Worm (Caenorhabditis elegans) whole organism, young adult: ENCODE measurements around the gene snr-5.

ENCODE experiments used
- B0019.2 ChIP-seq: fragments of 200-800 bp; sonication (Bioruptor generic); conservative IDR thresholded peaks from 2 replicates; pipeline ENCODE4 v1.3.6; 2022; ENCODE audit warnings: missing genetic modification reagents, missing genetic modification characterization, missing compliant biosample characterization
- B0035.1 ChIP-seq: sonication (generic microtip); optimal IDR thresholded peaks from 2 replicates; lab custom pipeline; 2016; ENCODE audit warnings: missing genetic modification characterization, mild to moderate bottlenecking, missing compliant biosample characterization, missing genotype, missing genetic modification reagents
- C17E4.6 ChIP-seq: fragments of 200-800 bp; sonication (Bioruptor generic); IDR thresholded peaks from 2 replicates; pipeline ENCODE4 v1.3.6; 2022; ENCODE audit warnings: missing genetic modification reagents, missing genetic modification characterization, missing compliant biosample characterization
- F33H1.4 ChIP-seq: fragments of 200-800 bp; sonication (Bioruptor generic); IDR thresholded peaks from 2 replicates; pipeline ENCODE4 v1.3.6; 2022; ENCODE audit warnings: missing genetic modification reagents, missing genetic modification characterization, missing compliant biosample characterization
- F55B11.4 ChIP-seq: sonication (generic microtip); optimal IDR thresholded peaks from 2 replicates; lab custom pipeline; 2016; ENCODE audit warnings: missing compliant biosample characterization, missing genetic modification characterization, borderline replicate concordance; ENCODE audit not compliant: insufficient read depth
- F57A8.1 ChIP-seq: fragments of 200-800 bp; sonication (Bioruptor generic); optimal IDR thresholded peaks from 2 replicates; lab custom pipeline; 2018; ENCODE audit warnings: mild to moderate bottlenecking, missing genetic modification characterization, moderate library complexity, missing compliant biosample characterization
- K11D2.4 ChIP-seq: fragments of 200-800 bp; sonication (Bioruptor generic); IDR thresholded peaks from 2 replicates; pipeline ENCODE4 v1.3.6; 2022; ENCODE audit warnings: missing genetic modification reagents, missing genetic modification characterization, missing compliant biosample characterization
- K12H6.12 ChIP-seq: fragments of 200-800 bp; sonication (Bioruptor generic); optimal IDR thresholded peaks from 2 replicates; lab custom pipeline; 2018; ENCODE audit warnings: mild to moderate bottlenecking, missing genetic modification characterization, missing compliant biosample characterization
- T26A5.8 ChIP-seq: sonication (generic microtip); optimal IDR thresholded peaks from 2 replicates; lab custom pipeline; 2016; ENCODE audit warnings: missing genetic modification characterization, missing compliant biosample characterization
- Y56A3A.18 ChIP-seq: fragments of 200-800 bp; sonication (Bioruptor generic); IDR thresholded peaks from 2 replicates; pipeline ENCODE4 v1.3.6; 2022; ENCODE audit warnings: missing genetic modification reagents, missing genetic modification characterization, missing compliant biosample characterization
- ZK185.1 ChIP-seq: sonication (generic microtip); optimal IDR thresholded peaks from 2 replicates; lab custom pipeline; 2016; ENCODE audit warnings: mild to moderate bottlenecking, missing genetic modification characterization, missing compliant biosample characterization; ENCODE audit not compliant: poor library complexity, severe bottlenecking
- aptf-3 ChIP-seq: fragments of 200-800 bp; sonication (Bioruptor generic); IDR thresholded peaks from 2 replicates; pipeline ENCODE4 v1.3.6; 2022; ENCODE audit warnings: missing genetic modification characterization, missing compliant biosample characterization
- atf-7 ChIP-seq: sonication (generic microtip); optimal IDR thresholded peaks from 2 replicates; lab custom pipeline; 2017; ENCODE audit warnings: mild to moderate bottlenecking, missing genetic modification characterization, missing compliant biosample characterization
- athp-1 ChIP-seq: sonication (generic microtip); optimal IDR thresholded peaks from 2 replicates; lab custom pipeline; 2017; ENCODE audit warnings: mild to moderate bottlenecking, missing genetic modification characterization, missing compliant biosample characterization
- ccch-3 ChIP-seq: fragments of 200-800 bp; sonication (Bioruptor generic); optimal IDR thresholded peaks from 2 replicates; lab custom pipeline; 2018; ENCODE audit warnings: mild to moderate bottlenecking, missing genetic modification characterization, missing compliant biosample characterization
- ceh-27 ChIP-seq: fragments of 200-800 bp; sonication (Bioruptor generic); optimal IDR thresholded peaks from 2 replicates; lab custom pipeline; 2018; ENCODE audit warnings: mild to moderate bottlenecking, missing genetic modification characterization, moderate library complexity, missing compliant biosample characterization
- ceh-40 ChIP-seq: fragments of 200-800 bp; sonication (Bioruptor generic); IDR thresholded peaks from 2 replicates; pipeline ENCODE4 v1.3.6; 2022; ENCODE audit warnings: missing genetic modification characterization, missing compliant biosample characterization
- dox-1 ChIP-seq: fragments of 200-800 bp; sonication (Bioruptor generic); IDR thresholded peaks from 2 replicates; pipeline ENCODE4 v1.3.6; 2022; ENCODE audit warnings: missing genetic modification reagents, missing genetic modification characterization, missing compliant biosample characterization
- egl-18 ChIP-seq: fragments of 200-800 bp; sonication (Bioruptor generic); IDR thresholded peaks from 2 replicates; pipeline ENCODE4 v1.3.6; 2022; ENCODE audit warnings: missing genetic modification reagents, missing genetic modification characterization, missing compliant biosample characterization
- ets-4 ChIP-seq: fragments of 200-800 bp; sonication (Bioruptor generic); optimal IDR thresholded peaks from 2 replicates; lab custom pipeline; 2018; ENCODE audit warnings: mild to moderate bottlenecking, missing genetic modification characterization, missing compliant biosample characterization
- him-1 ChIP-seq: sonication (generic microtip); optimal IDR thresholded peaks from 2 replicates; lab custom pipeline; 2016; ENCODE audit warnings: missing genotype, missing genetic modification reagents, missing genetic modification characterization, missing compliant biosample characterization
- hlh-26 ChIP-seq: fragments of 200-800 bp; sonication (Bioruptor generic); conservative IDR thresholded peaks from 2 replicates; pipeline ENCODE4 v1.3.6; 2022; ENCODE audit warnings: missing genetic modification reagents, missing genetic modification characterization, missing compliant biosample characterization
- hmg-1.2 ChIP-seq: fragments of 200-800 bp; sonication (Bioruptor generic); IDR thresholded peaks from 2 replicates; pipeline ENCODE4 v1.3.6; 2022; ENCODE audit warnings: missing genetic modification reagents, missing genetic modification characterization, missing compliant biosample characterization
- hsf-1 ChIP-seq: fragments of 200-800 bp; sonication (Bioruptor generic); IDR thresholded peaks from 2 replicates; pipeline ENCODE4 v1.3.6; 2022; ENCODE audit warnings: missing genetic modification reagents, missing genetic modification characterization, missing compliant biosample characterization
- lin-40 ChIP-seq: sonication (generic microtip); optimal IDR thresholded peaks from 2 replicates; lab custom pipeline; 2016; ENCODE audit warnings: missing genetic modification characterization, mild to moderate bottlenecking, missing compliant biosample characterization, missing genotype, missing genetic modification reagents
- lin-54 ChIP-seq: fragments of 200-800 bp; sonication (Bioruptor generic); optimal IDR thresholded peaks from 2 replicates; lab custom pipeline; 2018; ENCODE audit warnings: mild to moderate bottlenecking, missing genetic modification characterization, missing compliant biosample characterization
- lsl-1 ChIP-seq: fragments of 200-800 bp; sonication (Bioruptor generic); optimal IDR thresholded peaks from 2 replicates; lab custom pipeline; 2018; ENCODE audit warnings: mild to moderate bottlenecking, missing genetic modification characterization, moderate library complexity, missing compliant biosample characterization
- madf-3 ChIP-seq: fragments of 200-800 bp; sonication (Bioruptor generic); IDR thresholded peaks from 2 replicates; pipeline ENCODE4 v1.3.6; 2022; ENCODE audit warnings: missing genetic modification reagents, missing genetic modification characterization, missing compliant biosample characterization
- mel-28 ChIP-seq: sonication (generic microtip); optimal IDR thresholded peaks from 2 replicates; lab custom pipeline; 2016; ENCODE audit warnings: borderline replicate concordance, mild to moderate bottlenecking, missing genetic modification characterization, missing compliant biosample characterization
- mes-4 ChIP-seq: sonication (generic microtip); optimal IDR thresholded peaks from 2 replicates; lab custom pipeline; 2016; ENCODE audit warnings: missing genotype, missing genetic modification characterization, missing compliant biosample characterization
- mxl-1 ChIP-seq: sonication (generic microtip); optimal IDR thresholded peaks from 2 replicates; lab custom pipeline; 2016; ENCODE audit warnings: missing genetic modification characterization, missing compliant biosample characterization
- nfya-2 ChIP-seq: fragments of 200-800 bp; sonication (Bioruptor generic); IDR thresholded peaks from 2 replicates; pipeline ENCODE4 v1.3.6; 2022; ENCODE audit warnings: missing genetic modification reagents, missing genetic modification characterization, missing compliant biosample characterization
- nhr-120 ChIP-seq: fragments of 200-800 bp; sonication (Bioruptor generic); IDR thresholded peaks from 2 replicates; pipeline ENCODE4 v1.3.6; 2022; ENCODE audit warnings: missing genetic modification characterization, missing compliant biosample characterization
- repo-1 ChIP-seq: sonication (generic microtip); optimal IDR thresholded peaks from 2 replicates; lab custom pipeline; 2017; ENCODE audit warnings: mild to moderate bottlenecking, missing genetic modification characterization, missing compliant biosample characterization
- sea-2 ChIP-seq: fragments of 200-800 bp; sonication (Bioruptor generic); IDR thresholded peaks from 2 replicates; pipeline ENCODE4 v1.3.6; 2022; ENCODE audit warnings: missing genetic modification characterization, missing compliant biosample characterization
- somi-1 ChIP-seq: fragments of 200-800 bp; sonication (Bioruptor generic); optimal IDR thresholded peaks from 2 replicates; lab custom pipeline; 2018; ENCODE audit warnings: mild to moderate bottlenecking, missing genetic modification characterization, missing compliant biosample characterization
- sptf-2 ChIP-seq: fragments of 200-800 bp; sonication (Bioruptor generic); optimal IDR thresholded peaks from 2 replicates; lab custom pipeline; 2018; ENCODE audit warnings: mild to moderate bottlenecking, missing genetic modification characterization, missing compliant biosample characterization
- unc-62 ChIP-seq: fragments of 150-350 bp; optimal IDR thresholded peaks from 2 replicates; lab custom pipeline; 2014; ENCODE audit warnings: missing biosample characterization, missing genetic modification reagents, missing genetic modification characterization
- zfh-2 ChIP-seq: fragments of 200-800 bp; sonication (Bioruptor generic); conservative IDR thresholded peaks from 2 replicates; pipeline ENCODE4 v1.3.6; 2022; ENCODE audit warnings: missing genetic modification reagents, missing genetic modification characterization, missing compliant biosample characterization
- ztf-22 ChIP-seq: fragments of 200-800 bp; sonication (Bioruptor generic); optimal IDR thresholded peaks from 2 replicates; lab custom pipeline; 2018; ENCODE audit warnings: mild to moderate bottlenecking, missing genetic modification characterization, moderate library complexity, missing compliant biosample characterization
- ztf-25 ChIP-seq: fragments of 200-800 bp; sonication (Bioruptor generic); IDR thresholded peaks from 2 replicates; pipeline ENCODE4 v1.3.6; 2022; ENCODE audit warnings: missing genetic modification reagents, missing genetic modification characterization, missing compliant biosample characterization
- ztf-28 ChIP-seq: fragments of 200-800 bp; sonication (Bioruptor generic); IDR thresholded peaks from 2 replicates; pipeline ENCODE4 v1.3.6; 2022; ENCODE audit warnings: missing genetic modification reagents, missing genetic modification characterization, missing compliant biosample characterization

snr-5 gene

ce11 chrIII:7882900-7883299, 21.0 kb downstream of the snr-5 start, which contains the start of gene ZK688.9:
TSS of gene ZK688.9 (minus strand) at chrIII:7883000.
- TF ChIP-seq F33H1.4 (GFP tag; lab: Robert Waterston, UW) (no peak), hsf-1 (GFP tag; lab: Robert Waterston, UW) (no peak), nhr-120 (GFP tag; lab: Robert Waterston, UW) (no peak), sptf-2 (GFP tag; lab: Kevin White, UChicago) (no peak), lin-54 (GFP tag; lab: Kevin White, UChicago) (no peak), Y56A3A.18 (GFP tag; lab: Robert Waterston, UW) (no peak), lsl-1 (GFP tag; lab: Kevin White, UChicago) (no peak), atf-7 (tag; lab: Kevin White, UChicago) (no peak)

ce11 chrIII:7884863-7885262, 23.0 kb downstream of the snr-5 start, which contains the start of gene ZK688.11:
TSS of gene ZK688.11 (minus strand) at chrIII:7884963.
- no peak for TF ChIP-seq unc-62
- TF ChIP-seq ZK185.1 (tag; lab: Kevin White, UChicago): no peak
- no peak for TF ChIP-seq lin-40 (tag; lab: Kevin White, UChicago)
- no peak for TF ChIP-seq aptf-3 (GFP tag; lab: Robert Waterston, UW)
- TF ChIP-seq ccch-3 (GFP tag; lab: Kevin White, UChicago): no peak
- TF ChIP-seq ceh-40 (GFP tag; lab: Robert Waterston, UW): no peak
- no peak for TF ChIP-seq ets-4 (GFP tag; lab: Kevin White, UChicago)
- no peak for TF ChIP-seq mxl-1 (tag; lab: Kevin White, UChicago)
- TF ChIP-seq egl-18 (GFP tag; lab: Robert Waterston, UW): no peak
- no peak for TF ChIP-seq sea-2 (GFP tag; lab: Robert Waterston, UW)
- TF ChIP-seq K12H6.12 (tag; lab: Kevin White, UChicago): no peak
- TF ChIP-seq ztf-25 (GFP tag; lab: Robert Waterston, UW): no peak
- TF ChIP-seq somi-1: no peak
- TF ChIP-seq ztf-22 (GFP tag; lab: Kevin White, UChicago): no peak
- TF ChIP-seq ztf-28 (GFP tag; lab: Robert Waterston, UW): no peak
- no peak for TF ChIP-seq madf-3 (GFP tag; lab: Robert Waterston, UW)
- no peak for TF ChIP-seq B0035.1 (tag; lab: Kevin White, UChicago)

DNA sequence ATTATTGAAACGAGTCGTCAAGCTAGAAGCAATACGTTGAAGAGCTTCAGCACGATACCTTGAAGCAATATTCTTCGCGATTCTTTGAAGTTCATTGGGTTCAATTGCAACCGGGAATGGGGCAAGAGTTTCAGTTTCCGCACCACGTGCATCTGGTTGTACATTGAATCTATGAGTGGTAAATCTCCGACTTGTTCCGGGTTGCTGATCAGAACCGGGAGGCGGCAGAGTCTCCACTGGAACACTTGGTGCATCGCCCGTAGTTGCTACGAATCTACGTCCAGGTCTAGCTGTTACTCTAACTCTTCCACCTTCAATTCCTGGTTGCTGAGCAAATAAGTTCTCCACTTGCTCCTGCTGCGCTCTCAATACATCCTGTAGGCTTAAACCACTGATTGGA, 27.2 kb downstream of the snr-5 start:
- TF ChIP-seq C17E4.6 (GFP tag; lab: Robert Waterston, UW) (no peak), him-1 (tag; lab: Kevin White, UChicago) (no peak), zfh-2 (no peak), F57A8.1 (no peak), K11D2.4 (GFP tag; lab: Robert Waterston, UW) (no peak), B0019.2 (GFP tag; lab: Robert Waterston, UW) (no peak), hlh-26 (GFP tag; lab: Robert Waterston, UW) (no peak), ceh-27 (GFP tag; lab: Kevin White, UChicago) (no peak), hmg-1.2 (no peak), athp-1 (tag; lab: Kevin White, UChicago) (no peak), mel-28 (tag; lab: Kevin White, UChicago) (no peak), mes-4 (tag; lab: Kevin White, UChicago) (no peak), T26A5.8 (tag; lab: Kevin White, UChicago) (no peak), nfya-2 (GFP tag; lab: Robert Waterston, UW) (no peak), dox-1 (GFP tag; lab: Robert Waterston, UW) (no peak), F55B11.4 (tag; lab: Kevin White, UChicago) (no peak), nhr-120 (GFP tag; lab: Robert Waterston, UW) (no peak), repo-1 (no peak)
